Worm (Caenorhabditis elegans) whole organism, L1 larva: ENCODE results near the gene srw-13.
A peak's percentile ranks its signal among the peaks of the same experiment; 100 is the strongest.

Experiments used
- C34B4.2 ChIP-seq: sonication (generic microtip); optimal IDR thresholded peaks from 2 replicates; lab custom pipeline; 2017; ENCODE audit warnings: mild to moderate bottlenecking, missing genetic modification characterization, missing compliant biosample characterization
- blmp-1 ChIP-seq: fragments of 150-350 bp; optimal IDR thresholded peaks from 2 replicates; lab custom pipeline; 2014; ENCODE audit warnings: missing biosample characterization, missing genetic modification characterization
- ceh-82 ChIP-seq, 3 experiments: fragments of 150-350 bp in 1 of 3; sonication (generic microtip) in 2 of 3; optimal IDR thresholded peaks; 2 replicates each; lab custom pipeline; 2014 to 2017; ENCODE audit warnings: missing biosample characterization in 3 of 3, missing genetic modification characterization in 3 of 3
- jun-1 ChIP-seq: fragments of 150-350 bp; optimal IDR thresholded peaks from 2 replicates; lab custom pipeline; 2014; ENCODE audit warnings: missing biosample characterization, missing genetic modification reagents, missing genetic modification characterization
- lin-13 ChIP-seq: fragments of 150-350 bp; optimal IDR thresholded peaks from 2 replicates; lab custom pipeline; 2014; ENCODE audit warnings: missing biosample characterization, missing genetic modification reagents, missing genetic modification characterization
- nhr-20 ChIP-seq: sonication (generic microtip); optimal IDR thresholded peaks from 2 replicates; lab custom pipeline; 2016; ENCODE audit warnings: mild to moderate bottlenecking, missing genetic modification characterization, missing compliant biosample characterization
- nhr-28 ChIP-seq: fragments of 150-350 bp; optimal IDR thresholded peaks from 2 replicates; lab custom pipeline; 2014; ENCODE audit warnings: missing biosample characterization, missing genetic modification characterization
- nhr-84 ChIP-seq: sonication (generic microtip); optimal IDR thresholded peaks from 2 replicates; lab custom pipeline; 2017; ENCODE audit warnings: missing biosample characterization, missing genetic modification characterization
- ztf-11 ChIP-seq, 2 experiments: sonication (generic microtip); optimal IDR thresholded peaks; 2 replicates each; lab custom pipeline; 2016 to 2017; ENCODE audit warnings: missing genetic modification characterization in 2 of 2, missing biosample characterization in 1 of 2, missing compliant biosample characterization in 1 of 2

- TF ChIP-seq blmp-1 (peak; percentile 3), nhr-84 (no peak), ceh-82 (tag; optimal IDR thresholded peaks at IDR 0.05; lab: Kevin White, UChicago) (no peak), jun-1 (tag; lab: Kevin White, UChicago) (no peak), ztf-11 (tag; optimal IDR thresholded peaks at IDR 0.05; lab: Kevin White, UChicago) (no peak), lin-13 (GFP tag; lab: Kevin White, UChicago) (no peak), C34B4.2 (tag; lab: Kevin White, UChicago) (no peak), nhr-20 (no peak), nhr-28 (tag; lab: Kevin White, UChicago) (no peak)
Observed at ce11 chrV:15253529-15253928, 21.2 kb downstream of the srw-13 start, which contains the start of gene srbc-75.
